Worm (Caenorhabditis elegans) whole organism, L4 larva: ENCODE results near the gene ZK666.11.

ENCODE experiments used
- D1046.2 ChIP-seq: fragments of 200-800 bp; sonication (Bioruptor generic); IDR thresholded peaks from 2 replicates; pipeline ENCODE4 v1.3.6; 2022; ENCODE audit warnings: missing genetic modification characterization, missing compliant biosample characterization
- F10B5.3 ChIP-seq: sonication (generic microtip); optimal IDR thresholded peaks from 2 replicates; lab custom pipeline; 2016; ENCODE audit warnings: mild to moderate bottlenecking, missing genetic modification characterization, missing compliant biosample characterization
- F26F4.8 ChIP-seq: fragments of 200-800 bp; sonication (Bioruptor generic); conservative IDR thresholded peaks from 2 replicates; pipeline ENCODE4 v1.3.6; 2022; ENCODE audit warnings: missing genetic modification characterization, missing compliant biosample characterization
- F37D6.2 ChIP-seq: sonication (generic microtip); optimal IDR thresholded peaks from 2 replicates; lab custom pipeline; 2016; ENCODE audit warnings: mild to moderate bottlenecking, missing genetic modification characterization, missing compliant biosample characterization
- F44E2.7 ChIP-seq: fragments of 200-800 bp; sonication (Bioruptor generic); IDR thresholded peaks from 2 replicates; pipeline ENCODE4 v2.1.2; 2022; ENCODE audit warnings: missing genetic modification characterization, missing compliant biosample characterization
- R02D3.7 ChIP-seq: fragments of 150-350 bp; sonication (generic microtip); optimal IDR thresholded peaks from 3 replicates; lab custom pipeline; 2014; ENCODE audit warnings: missing biosample characterization, missing genetic modification characterization
- T20F7.1 ChIP-seq: fragments of 200-800 bp; sonication (Bioruptor generic); optimal IDR thresholded peaks from 2 replicates; lab custom pipeline; 2018; ENCODE audit warnings: mild to moderate bottlenecking, missing genetic modification characterization, missing compliant biosample characterization
- T26A8.4 ChIP-seq: fragments of 200-800 bp; sonication (Bioruptor generic); IDR thresholded peaks from 2 replicates; pipeline ENCODE4 v1.3.6; 2022; ENCODE audit warnings: missing genetic modification characterization, missing compliant biosample characterization
- Y5F2A.4 ChIP-seq: fragments of 200-800 bp; sonication (Bioruptor generic); optimal IDR thresholded peaks from 2 replicates; lab custom pipeline; 2018; ENCODE audit warnings: mild to moderate bottlenecking, missing genetic modification characterization, missing compliant biosample characterization
- Y75B8A.6 ChIP-seq: fragments of 200-800 bp; sonication (Bioruptor generic); IDR thresholded peaks from 2 replicates; pipeline ENCODE4 v1.3.6; 2022; ENCODE audit warnings: missing genetic modification reagents, missing genetic modification characterization, missing compliant biosample characterization
- aha-1 ChIP-seq: fragments of 150-350 bp; peaks from one replicate; lab custom pipeline; 2014; ENCODE audit warnings: missing biosample characterization, missing genetic modification characterization
- attf-4 ChIP-seq: sonication (generic microtip); optimal IDR thresholded peaks from 3 replicates; lab custom pipeline; 2017; ENCODE audit warnings: missing biosample characterization, missing genetic modification characterization
- ceh-20 ChIP-seq: fragments of 200-800 bp; sonication (Bioruptor generic); IDR thresholded peaks from 2 replicates; pipeline ENCODE4 v1.3.6; 2022; ENCODE audit warnings: missing genetic modification reagents, missing genetic modification characterization, missing compliant biosample characterization
- ceh-32 ChIP-seq: sonication (generic microtip); optimal IDR thresholded peaks from 2 replicates; lab custom pipeline; 2016; ENCODE audit warnings: mild to moderate bottlenecking, missing genetic modification characterization, missing compliant biosample characterization; ENCODE audit not compliant: poor library complexity
- daf-16 ChIP-seq, 3 experiments: sonication (generic microtip); optimal IDR thresholded peaks; 2 replicates each; lab custom pipeline; 2016 to 2017; ENCODE audit warnings: missing genetic modification characterization in 3 of 3, missing genetic modification reagents in 3 of 3, mild to moderate bottlenecking in 2 of 3, missing compliant biosample characterization in 2 of 3, missing biosample characterization in 1 of 3, moderate library complexity in 1 of 3
- daf-19 ChIP-seq: fragments of 200-800 bp; sonication (Bioruptor generic); conservative IDR thresholded peaks from 2 replicates; pipeline ENCODE4 v1.3.6; 2022; ENCODE audit warnings: missing genetic modification characterization, missing compliant biosample characterization
- daf-8 ChIP-seq: fragments of 200-800 bp; sonication (Bioruptor generic); IDR thresholded peaks from 2 replicates; pipeline ENCODE4 v1.3.6; 2022; ENCODE audit warnings: missing genetic modification characterization, missing compliant biosample characterization
- duxl-1 ChIP-seq: sonication (generic microtip); optimal IDR thresholded peaks from 2 replicates; lab custom pipeline; 2016; ENCODE audit warnings: mild to moderate bottlenecking, missing genetic modification characterization, moderate library complexity, missing compliant biosample characterization; ENCODE audit not compliant: poor library complexity
- dve-1 ChIP-seq: sonication (generic microtip); optimal IDR thresholded peaks from 2 replicates; lab custom pipeline; 2017; ENCODE audit warnings: antibody characterized with exemption, mild to moderate bottlenecking, missing genetic modification characterization, missing compliant biosample characterization; ENCODE audit not compliant: insufficient read depth
- fkh-10 ChIP-seq: fragments of 150-350 bp; optimal IDR thresholded peaks from 2 replicates; lab custom pipeline; 2014; ENCODE audit warnings: missing biosample characterization, missing genetic modification reagents, missing genetic modification characterization
- fos-1 ChIP-seq: fragments of 150-350 bp; optimal IDR thresholded peaks from 2 replicates; lab custom pipeline; 2014; ENCODE audit warnings: missing biosample characterization, missing genetic modification characterization
- hlh-11 ChIP-seq: fragments of 200-800 bp; sonication (Bioruptor generic); optimal IDR thresholded peaks from 2 replicates; lab custom pipeline; 2018; ENCODE audit warnings: mild to moderate bottlenecking, missing genetic modification characterization, missing compliant biosample characterization
- hlh-30 ChIP-seq: sonication (generic microtip); optimal IDR thresholded peaks from 2 replicates; lab custom pipeline; 2017; ENCODE audit warnings: antibody characterized with exemption, mild to moderate bottlenecking, missing genetic modification characterization, missing compliant biosample characterization; ENCODE audit not compliant: insufficient read depth
- hmg-1.1 ChIP-seq: fragments of 200-800 bp; sonication (Bioruptor generic); IDR thresholded peaks from 2 replicates; pipeline ENCODE4 v1.3.6; 2022; ENCODE audit warnings: missing genetic modification reagents, missing genetic modification characterization, missing compliant biosample characterization
- lim-7 ChIP-seq: fragments of 200-800 bp; sonication (Bioruptor generic); IDR thresholded peaks from 2 replicates; pipeline ENCODE4 v1.3.6; 2022; ENCODE audit warnings: missing genetic modification characterization, missing compliant biosample characterization
- lin-13 ChIP-seq: fragments of 150-350 bp; optimal IDR thresholded peaks from 2 replicates; lab custom pipeline; 2014; ENCODE audit warnings: missing biosample characterization, missing genetic modification reagents, missing genetic modification characterization
- lin-15B ChIP-seq: fragments of 150-350 bp; sonication (generic microtip); optimal IDR thresholded peaks from 3 replicates; lab custom pipeline; 2014; ENCODE audit warnings: missing biosample characterization, missing genetic modification characterization
- lin-29 ChIP-seq: fragments of 200-800 bp; sonication (Bioruptor generic); IDR thresholded peaks from 2 replicates; pipeline ENCODE4 v1.3.6; 2022; ENCODE audit warnings: missing genetic modification reagents, missing genetic modification characterization, missing compliant biosample characterization
- lsy-2 ChIP-seq, 2 experiments: fragments of 150-350 bp in 1 of 2; sonication (generic microtip) in 1 of 2; optimal IDR thresholded peaks; 2 replicates each; lab custom pipeline; 2014 to 2017; ENCODE audit warnings: missing biosample characterization in 2 of 2, missing genetic modification characterization in 2 of 2
- mdt-29 ChIP-seq: fragments of 200-800 bp; sonication (Bioruptor generic); IDR thresholded peaks from 2 replicates; pipeline ENCODE4 v1.3.6; 2022; ENCODE audit warnings: missing genetic modification reagents, missing genetic modification characterization, missing compliant biosample characterization
- mep-1 ChIP-seq: fragments of 150-350 bp; sonication (generic microtip); optimal IDR thresholded peaks from 3 replicates; lab custom pipeline; 2014; ENCODE audit warnings: missing biosample characterization, missing genetic modification characterization
- mxl-2 ChIP-seq: fragments of 200-800 bp; sonication (Bioruptor generic); conservative IDR thresholded peaks from 2 replicates; pipeline ENCODE4 v1.3.6; 2022; ENCODE audit warnings: missing genetic modification reagents, missing genetic modification characterization, missing compliant biosample characterization
- mxl-3 ChIP-seq: fragments of 200-800 bp; sonication (Bioruptor generic); optimal IDR thresholded peaks from 2 replicates; lab custom pipeline; 2018; ENCODE audit warnings: mild to moderate bottlenecking, missing genetic modification characterization, missing compliant biosample characterization
- nhr-10 ChIP-seq: fragments of 150-350 bp; optimal IDR thresholded peaks from 2 replicates; lab custom pipeline; 2014; ENCODE audit warnings: missing biosample characterization, missing genetic modification characterization
- nhr-6 ChIP-seq: fragments of 150-350 bp; optimal IDR thresholded peaks from 2 replicates; lab custom pipeline; 2014; ENCODE audit warnings: missing biosample characterization, missing genetic modification characterization
- pha-4 ChIP-seq, 2 experiments: fragments of 150-350 bp in 1 of 2; fragments of 200-800 bp in 1 of 2; sonication (Bioruptor generic) in 1 of 2; IDR thresholded peaks in 1 of 2; optimal IDR thresholded peaks in 1 of 2; 2 replicates each; pipeline versions ENCODE4 v1.3.6 to Lab custom; 2014 to 2022; ENCODE audit warnings: missing genetic modification characterization in 2 of 2, missing genetic modification reagents in 2 of 2, missing biosample characterization in 1 of 2, missing compliant biosample characterization in 1 of 2
- rbr-2 ChIP-seq: sonication (generic microtip); optimal IDR thresholded peaks from 2 replicates; lab custom pipeline; 2016; ENCODE audit warnings: missing genotype, missing genetic modification characterization, missing compliant biosample characterization
- skn-1 ChIP-seq: fragments of 150-350 bp; optimal IDR thresholded peaks from 2 replicates; lab custom pipeline; 2014; ENCODE audit warnings: missing biosample characterization, missing genetic modification characterization
- snpc-4 ChIP-seq: fragments of 150-350 bp; optimal IDR thresholded peaks from 2 replicates; lab custom pipeline; 2014; ENCODE audit warnings: missing biosample characterization, missing genetic modification characterization
- unc-130 ChIP-seq: sonication (generic microtip); optimal IDR thresholded peaks from 2 replicates; lab custom pipeline; 2016; ENCODE audit warnings: missing genetic modification reagents, missing genetic modification characterization, missing compliant biosample characterization
- zag-1 ChIP-seq: fragments of 150-350 bp; optimal IDR thresholded peaks from 2 replicates; lab custom pipeline; 2014; ENCODE audit warnings: missing biosample characterization, missing genetic modification characterization
- zfp-3 ChIP-seq: fragments of 200-800 bp; sonication (Bioruptor generic); conservative IDR thresholded peaks from 2 replicates; pipeline ENCODE4 v1.3.6; 2022; ENCODE audit warnings: missing genetic modification reagents, missing genetic modification characterization, missing compliant biosample characterization
- zip-11 ChIP-seq: fragments of 200-800 bp; sonication (Bioruptor generic); IDR thresholded peaks from 2 replicates; pipeline ENCODE4 v1.3.6; 2022; ENCODE audit warnings: missing genetic modification characterization, missing compliant biosample characterization

Gene ZK666.11

ce11 chrII:10444971-10445707 lies 37.2 kb upstream of the ZK666.11 start:
- TF ChIP-seq duxl-1 (no peak), mep-1 (tag; lab: Kevin White, UChicago) (no peak), T20F7.1 (peak; percentile 36), D1046.2 (GFP tag; lab: Robert Waterston, UW) (no peak), Y5F2A.4 (no peak), mxl-2 (no peak), fos-1 (tag; lab: Kevin White, UChicago) (no peak), F44E2.7 (GFP tag; lab: Robert Waterston, UW) (no peak), nhr-6 (tag; lab: Kevin White, UChicago) (no peak), F37D6.2 (tag; lab: Kevin White, UChicago) (no peak), ceh-32 (tag; lab: Kevin White, UChicago) (no peak), lim-7 (GFP tag; lab: Robert Waterston, UW) (no peak), hlh-30 (tag; lab: Kevin White, UChicago) (peak; percentile 23), snpc-4 (tag; lab: Kevin White, UChicago) (no peak), lin-13 (GFP tag; lab: Kevin White, UChicago) (no peak), zag-1 (tag; lab: Kevin White, UChicago) (no peak), zip-11 (GFP tag; lab: Robert Waterston, UW) (no peak), mdt-29 (GFP tag; lab: Robert Waterston, UW) (no peak), zfp-3 (GFP tag; lab: Robert Waterston, UW) (no peak), daf-19 (GFP tag; lab: Robert Waterston, UW) (no peak), mxl-3 (GFP tag; lab: Kevin White, UChicago) (no peak), Y75B8A.6 (no peak), pha-4 (GFP tag; IDR thresholded peaks at IDR 0.05; lab: Robert Waterston, UW) (no peak), pha-4 (tag; optimal IDR thresholded peaks at IDR 0.05; lab: Kevin White, UChicago) (no peak), daf-8 (GFP tag; lab: Robert Waterston, UW) (no peak), T26A8.4 (GFP tag; lab: Robert Waterston, UW) (no peak), hmg-1.1 (GFP tag; lab: Robert Waterston, UW) (no peak), hlh-11 (tag; lab: Kevin White, UChicago) (peak; percentile 35), lsy-2 (tag; optimal IDR thresholded peaks at IDR 0.05; lab: Kevin White, UChicago) (peak in 1 of 2 experiments; percentile 80), dve-1 (tag; lab: Kevin White, UChicago) (no peak), fkh-10 (no peak), R02D3.7 (tag; lab: Kevin White, UChicago) (no peak), nhr-10 (tag; lab: Kevin White, UChicago) (no peak), lin-15B (tag; lab: Kevin White, UChicago) (no peak), daf-16 (GFP tag; optimal IDR thresholded peaks at IDR 0.05; lab: Kevin White, UChicago) (peak in 1 of 2 experiments; percentile 97), daf-16 (tag; optimal IDR thresholded peaks at IDR 0.05; lab: Kevin White, UChicago) (peak; percentile 1), attf-4 (no peak), rbr-2 (tag; lab: Kevin White, UChicago) (no peak), skn-1 (no peak), lin-29 (GFP tag; lab: Robert Waterston, UW) (no peak), unc-130 (GFP tag; lab: Kevin White, UChicago) (no peak), F26F4.8 (no peak), aha-1 (peak; percentile 71), ceh-20 (no peak), F10B5.3 (tag; lab: Kevin White, UChicago) (no peak)
